Fruit fly (Drosophila melanogaster): ENCODE measurements around the gene CG12170.
A peak's percentile ranks its signal among the peaks of the same experiment; 100 is the strongest.

CG12170 gene

DNA sequence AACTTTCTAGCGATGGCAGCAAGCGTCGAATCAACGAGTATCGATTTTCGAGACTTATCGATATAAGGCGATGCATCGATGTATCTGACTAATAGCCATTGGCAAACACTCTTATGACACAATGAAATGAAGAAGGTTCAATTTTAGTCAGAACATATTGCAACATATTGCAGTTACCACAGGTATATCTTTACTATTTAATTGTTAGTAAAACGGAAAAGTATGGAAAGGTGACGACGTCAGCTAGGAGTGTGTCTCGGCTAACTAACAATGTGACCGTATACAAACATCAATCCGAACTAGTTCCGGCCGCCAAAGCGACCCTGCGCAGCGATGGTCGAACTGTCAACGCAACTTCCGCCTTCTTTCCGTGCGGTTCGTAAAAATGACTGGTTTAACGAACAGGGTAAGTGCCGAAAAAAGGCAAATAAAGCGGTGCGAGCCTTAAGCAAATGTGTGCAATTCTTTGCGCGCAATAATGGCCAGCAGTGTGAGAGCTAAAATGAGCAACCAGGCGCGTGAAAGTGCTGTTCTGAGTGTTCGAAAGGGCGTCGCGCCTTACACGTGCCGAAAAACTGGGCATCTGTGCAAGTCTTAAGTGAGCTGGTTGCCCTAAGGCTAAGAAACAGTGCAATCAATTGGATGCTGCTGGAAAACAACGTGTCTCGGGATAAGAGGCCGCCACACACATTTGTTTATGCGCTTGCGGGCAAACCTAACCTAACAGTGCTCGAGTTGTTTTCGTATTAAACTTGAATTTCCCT lies 12.7 kb upstream of the CG12170 start, which contains the start of the genes Dph4, Spec2 and RpL13A:
Dph4 (minus strand) TSS at position 11 of the 764 bp plus-strand sequence.
Spec2 (minus strand) TSS at position 11 of the 764 bp plus-strand sequence.
RpL13A (plus strand) TSS at position 360 of the 764 bp plus-strand sequence.
- TF ChIP-seq ap (GFP tag; IDR thresholded peaks at IDR 0.05) (no peak), Gug (GFP tag; IDR thresholded peaks at IDR 0.05) (no peak), Sin3A (optimal IDR thresholded peaks at IDR 0.05) (peak; percentile 97), CG10959 (GFP tag; IDR thresholded peaks at IDR 0.05) (no peak), gce (GFP tag; IDR thresholded peaks at IDR 0.05) (no peak), lmd (GFP tag; IDR thresholded peaks at IDR 0.05) (no peak), Dip3 (GFP tag; optimal IDR thresholded peaks at IDR 0.05) (peak; percentile 89), Dbx (GFP tag; IDR thresholded peaks at IDR 0.05) (no peak), dysf (GFP tag; IDR thresholded peaks at IDR 0.05) (no peak), CG2875 (GFP tag; optimal IDR thresholded peaks at IDR 0.05) (peak; percentile 92), CG4820 (GFP tag; optimal IDR thresholded peaks at IDR 0.05) (peak; percentile 75), Atf-2 (GFP tag; optimal IDR thresholded peaks at IDR 0.05) (peak; percentile 88), az2 (GFP tag; optimal IDR thresholded peaks at IDR 0.05) (peak; percentile 74), CG4404 (GFP tag; IDR thresholded peaks at IDR 0.05) (no peak), nmo (GFP tag; optimal IDR thresholded peaks at IDR 0.05) (peak; percentile 86), CG1602 (GFP tag; optimal IDR thresholded peaks at IDR 0.05) (peak; percentile 77), CG15601 (tag; optimal IDR thresholded peaks at IDR 0.05) (peak; percentile 90), cas (GFP tag; IDR thresholded peaks at IDR 0.05) (no peak), caup (GFP tag; optimal IDR thresholded peaks at IDR 0.05; ENCODE audit: severe bottlenecking) (peak; percentile 98), CG5953 (GFP tag; IDR thresholded peaks at IDR 0.05) (no peak), Mrtf (GFP tag; IDR thresholded peaks at IDR 0.05) (no peak), exex (tag; optimal IDR thresholded peaks at IDR 0.05) (peak; percentile 62), onecut (GFP tag; IDR thresholded peaks at IDR 0.05) (peak; percentile 93), p53 (GFP tag; optimal IDR thresholded peaks at IDR 0.05) (peak; percentile 90), CG18011 (GFP tag; optimal IDR thresholded peaks at IDR 0.05) (peak; percentile 87), Lpt (GFP tag; optimal IDR thresholded peaks at IDR 0.05) (no peak), Taf1 (GFP tag; IDR thresholded peaks at IDR 0.05) (no peak), vfl (GFP tag; optimal IDR thresholded peaks at IDR 0.05) (peak; percentile 89), tna (GFP tag; IDR thresholded peaks at IDR 0.05; ENCODE audit: partially characterized antibody) (no peak), CG10979 (tag; optimal IDR thresholded peaks at IDR 0.05) (peak; percentile 79), NC2α (GFP tag; optimal IDR thresholded peaks at IDR 0.05) (peak; percentile 78), CG3163 (GFP tag; optimal IDR thresholded peaks at IDR 0.05) (peak; percentile 84), tap (tag; optimal IDR thresholded peaks at IDR 0.05) (peak; percentile 69), CG4360 (GFP tag; IDR thresholded peaks at IDR 0.05) (no peak), E2f1 (GFP tag; IDR thresholded peaks at IDR 0.05) (no peak), Meics (GFP tag; optimal IDR thresholded peaks at IDR 0.05) (peak; percentile 97), CG7372 (GFP tag; IDR thresholded peaks at IDR 0.05) (no peak), tll (GFP tag; optimal IDR thresholded peaks at IDR 0.05) (peak; percentile 32 to 61), hkb (optimal IDR thresholded peaks at IDR 0.05) (peak; percentile 87), hkb (GFP tag; IDR thresholded peaks at IDR 0.05) (no peak), grn (GFP tag; optimal IDR thresholded peaks at IDR 0.05) (peak; percentile 76), Hmx (GFP tag; optimal IDR thresholded peaks at IDR 0.05) (peak; percentile 39), B-H1 (GFP tag; IDR thresholded peaks at IDR 0.05) (no peak), lab (GFP tag; optimal IDR thresholded peaks at IDR 0.05) (peak; percentile 98), ato (GFP tag; IDR thresholded peaks at IDR 0.05; ENCODE audit: partially characterized antibody) (no peak), Scr (GFP tag; IDR thresholded peaks at IDR 0.05; ENCODE audit: partially characterized antibody) (no peak), CG4617 (GFP tag; optimal IDR thresholded peaks at IDR 0.05; ENCODE audit: borderline replicate concordance) (peak; percentile 83), ssp (GFP tag; IDR thresholded peaks at IDR 0.05) (no peak), Awh (GFP tag; IDR thresholded peaks at IDR 0.05) (no peak), fd102C (GFP tag; optimal IDR thresholded peaks at IDR 0.05) (peak; percentile 87), danr (GFP tag; IDR thresholded peaks at IDR 0.05) (no peak)
